Fruit fly (Drosophila melanogaster) whole organism, embryonic: Measurements from ENCODE around the gene Hpd.

ENCODE experiments used
- Ada2b ChIP-seq: fragments of 200-800 bp; sonication (Bioruptor generic); IDR thresholded peaks from 2 replicates; pipeline ENCODE4 v1.3.6; 2022; ENCODE audit warnings: missing biosample characterization, missing genetic modification characterization
- CG11456 ChIP-seq: fragments of 200-800 bp; sonication (Bioruptor generic); IDR thresholded peaks from 3 replicates; pipeline ENCODE4 v1.3.6; 2022; ENCODE audit warnings: missing biosample characterization, missing genetic modification characterization
- CG12236 ChIP-seq: fragments of 200-800 bp; sonication (Bioruptor generic); optimal IDR thresholded peaks from 2 replicates; lab custom pipeline; 2016; ENCODE audit warnings: missing biosample characterization, missing genetic modification characterization
- CG12299 ChIP-seq: fragments of 200-800 bp; sonication (Bioruptor generic); optimal IDR thresholded peaks from 2 replicates; lab custom pipeline; 2018; ENCODE audit warnings: missing biosample characterization, mild to moderate bottlenecking, missing genetic modification characterization
- CG12744 ChIP-seq: fragments of 200-800 bp; sonication (Bioruptor generic); optimal IDR thresholded peaks from 2 replicates; lab custom pipeline; 2016; ENCODE audit warnings: missing biosample characterization, missing genetic modification characterization
- CG14050 ChIP-seq: fragments of 200-800 bp; sonication (Bioruptor generic); IDR thresholded peaks from 3 replicates; pipeline ENCODE4 v1.3.6; 2022; ENCODE audit warnings: missing biosample characterization, missing genetic modification characterization
- CG14860 ChIP-seq: fragments of 200-800 bp; sonication (Bioruptor generic); IDR thresholded peaks from 3 replicates; pipeline ENCODE4 v1.3.6; 2022; ENCODE audit warnings: missing biosample characterization, missing genetic modification characterization; ENCODE audit not compliant: partially characterized antibody
- CG15073 ChIP-seq: fragments of 200-800 bp; sonication (Bioruptor generic); optimal IDR thresholded peaks from 2 replicates; lab custom pipeline; 2016; ENCODE audit warnings: missing biosample characterization, missing genetic modification characterization
- CG17359 ChIP-seq: fragments of 200-800 bp; sonication (Bioruptor generic); optimal IDR thresholded peaks from 3 replicates; lab custom pipeline; 2018; ENCODE audit warnings: missing biosample characterization, mild to moderate bottlenecking, missing genetic modification characterization, moderate library complexity
- CG2120 ChIP-seq: fragments of 200-800 bp; sonication (Bioruptor generic); optimal IDR thresholded peaks from 3 replicates; lab custom pipeline; 2016; ENCODE audit warnings: missing biosample characterization, missing genetic modification characterization
- CG3281 ChIP-seq: fragments of 200-800 bp; sonication (Bioruptor generic); optimal IDR thresholded peaks from 3 replicates; lab custom pipeline; 2017; ENCODE audit warnings: missing biosample characterization, mild to moderate bottlenecking, missing genetic modification characterization
- CG4617 ChIP-seq: fragments of 200-800 bp; sonication (Bioruptor generic); optimal IDR thresholded peaks from 3 replicates; lab custom pipeline; 2016; ENCODE audit warnings: missing biosample characterization, missing genetic modification characterization, borderline replicate concordance
- CG9609 ChIP-seq: fragments of 200-800 bp; sonication (Bioruptor generic); optimal IDR thresholded peaks from 3 replicates; lab custom pipeline; 2016; ENCODE audit warnings: missing biosample characterization, missing genetic modification characterization
- CG9797 ChIP-seq: fragments of 200-800 bp; sonication (Bioruptor generic); optimal IDR thresholded peaks from 3 replicates; lab custom pipeline; 2018; ENCODE audit warnings: missing biosample characterization, mild to moderate bottlenecking, missing genetic modification characterization
- CHES-1-like ChIP-seq: fragments of 200-800 bp; sonication (Bioruptor generic); optimal IDR thresholded peaks from 2 replicates; lab custom pipeline; 2016; ENCODE audit warnings: missing biosample characterization, missing genetic modification characterization
- Dek ChIP-seq: fragments of 200-800 bp; sonication (Bioruptor generic); optimal IDR thresholded peaks from 3 replicates; lab custom pipeline; 2019; ENCODE audit warnings: missing biosample characterization, mild to moderate bottlenecking, missing genetic modification characterization, moderate library complexity
- Dll ChIP-seq: fragments of 200-800 bp; sonication (Bioruptor generic); IDR thresholded peaks from 4 replicates; pipeline ENCODE4 v1.3.6; 2022; ENCODE audit warnings: missing biosample characterization, missing genetic modification characterization; ENCODE audit not compliant: partially characterized antibody
- E2f1 ChIP-seq: fragments of 200-800 bp; sonication (Bioruptor generic); IDR thresholded peaks from 2 replicates; pipeline ENCODE4 v1.3.6; 2022; ENCODE audit warnings: missing biosample characterization, missing genetic modification characterization
- Ets65A ChIP-seq: fragments of 200-800 bp; sonication (Bioruptor generic); peaks from one replicate; lab custom pipeline; 2016; ENCODE audit warnings: missing biosample characterization, missing genetic modification characterization
- H2.0 ChIP-seq: fragments of 200-800 bp; sonication (Bioruptor generic); IDR thresholded peaks from 2 replicates; pipeline ENCODE4 v1.3.6; 2022; ENCODE audit warnings: missing biosample characterization, missing genetic modification characterization
- HLH3B ChIP-seq: fragments of 200-800 bp; sonication (Bioruptor generic); IDR thresholded peaks from 2 replicates; pipeline ENCODE4 v1.3.6; 2022; ENCODE audit warnings: missing biosample characterization, missing genetic modification characterization
- Hey ChIP-seq: fragments of 200-800 bp; sonication (Bioruptor generic); optimal IDR thresholded peaks from 3 replicates; lab custom pipeline; 2018; ENCODE audit warnings: missing biosample characterization, mild to moderate bottlenecking, missing genetic modification characterization
- Hr78 ChIP-seq, 2 experiments: fragments of 200-800 bp in 1 of 2; fragments of >200 bp in 1 of 2; sonication (Bioruptor generic) in 1 of 2; optimal IDR thresholded peaks; 2 replicates each; lab custom pipeline; 2017 to 2019; ENCODE audit warnings: missing biosample characterization in 2 of 2, missing genetic modification characterization in 2 of 2, mild to moderate bottlenecking in 1 of 2, moderate library complexity in 1 of 2
- Hsf ChIP-seq: fragments of 200-800 bp; sonication (Bioruptor generic); optimal IDR thresholded peaks from 3 replicates; lab custom pipeline; 2016; ENCODE audit warnings: missing biosample characterization, missing genetic modification characterization
- Lim3 ChIP-seq: fragments of 200-800 bp; sonication (Bioruptor generic); IDR thresholded peaks from 2 replicates; pipeline ENCODE4 v1.3.6; 2022; ENCODE audit warnings: missing biosample characterization, missing genetic modification characterization
- Lpt ChIP-seq: fragments of >200 bp; optimal IDR thresholded peaks from 2 replicates; lab custom pipeline; 2018; ENCODE audit warnings: missing biosample characterization, missing genetic modification characterization
- Opbp ChIP-seq: fragments of 200-800 bp; sonication (Bioruptor generic); IDR thresholded peaks from 3 replicates; pipeline ENCODE4 v1.3.6; 2022; ENCODE audit warnings: missing biosample characterization, missing genetic modification characterization; ENCODE audit not compliant: partially characterized antibody
- Six4 ChIP-seq: fragments of 200-800 bp; sonication (Bioruptor generic); optimal IDR thresholded peaks from 2 replicates; lab custom pipeline; 2016; ENCODE audit warnings: missing biosample characterization, missing genetic modification characterization
- ara ChIP-seq: fragments of 200-800 bp; sonication (Bioruptor generic); IDR thresholded peaks from 2 replicates; pipeline ENCODE4 v1.3.6; 2022; ENCODE audit warnings: missing biosample characterization, missing genetic modification characterization
- cad ChIP-seq: fragments of >200 bp; optimal IDR thresholded peaks from 2 replicates; lab custom pipeline; 2017; ENCODE audit warnings: missing biosample characterization, missing genetic modification characterization
- chn ChIP-seq: fragments of 200-800 bp; sonication (Bioruptor generic); optimal IDR thresholded peaks from 2 replicates; lab custom pipeline; 2016; ENCODE audit warnings: missing biosample characterization, missing genetic modification characterization
- corto ChIP-seq: fragments of 200-800 bp; sonication (Bioruptor generic); optimal IDR thresholded peaks from 2 replicates; lab custom pipeline; 2016; ENCODE audit warnings: missing biosample characterization, mild to moderate bottlenecking, missing genetic modification characterization, moderate library complexity
- disco-r ChIP-seq: fragments of 200-800 bp; sonication (Bioruptor generic); optimal IDR thresholded peaks from 2 replicates; lab custom pipeline; 2016; ENCODE audit warnings: missing biosample characterization, missing genetic modification characterization
- ems ChIP-seq: fragments of 200-800 bp; sonication (Bioruptor generic); optimal IDR thresholded peaks from 3 replicates; lab custom pipeline; 2016; ENCODE audit warnings: missing biosample characterization, missing genetic modification characterization
- ftz-f1 ChIP-seq: fragments of 200-800 bp; sonication (Bioruptor generic); optimal IDR thresholded peaks from 2 replicates; lab custom pipeline; 2016; ENCODE audit warnings: missing biosample characterization, missing genetic modification characterization
- gem ChIP-seq: fragments of 200-800 bp; sonication (Bioruptor generic); optimal IDR thresholded peaks from 2 replicates; lab custom pipeline; 2019; ENCODE audit warnings: missing biosample characterization, mild to moderate bottlenecking, missing genetic modification characterization, moderate library complexity
- gfzf ChIP-seq: fragments of 200-800 bp; sonication (Bioruptor generic); optimal IDR thresholded peaks from 2 replicates; lab custom pipeline; 2016; ENCODE audit warnings: missing biosample characterization, mild to moderate bottlenecking, missing genetic modification characterization, moderate library complexity
- hkb ChIP-seq, 2 experiments: fragments of 200-800 bp in 1 of 2; fragments of >200 bp in 1 of 2; sonication (Bioruptor generic) in 1 of 2; IDR thresholded peaks in 1 of 2; optimal IDR thresholded peaks in 1 of 2; 2 replicates each; pipeline versions ENCODE4 v1.3.6 to Lab custom; 2017 to 2022; ENCODE audit warnings: missing biosample characterization in 1 of 2, missing genetic modification characterization in 1 of 2
- kni ChIP-seq: fragments of 200-800 bp; sonication (Bioruptor generic); optimal IDR thresholded peaks from 3 replicates; lab custom pipeline; 2017; ENCODE audit warnings: mild to moderate bottlenecking, missing biosample characterization, missing genetic modification reagents, missing genetic modification characterization
- mam ChIP-seq: fragments of 200-800 bp; sonication (Bioruptor generic); optimal IDR thresholded peaks from 3 replicates; lab custom pipeline; 2016; ENCODE audit warnings: missing biosample characterization, missing genetic modification characterization
- odd ChIP-seq: fragments of 200-800 bp; sonication (Bioruptor generic); optimal IDR thresholded peaks from 2 replicates; lab custom pipeline; 2017; ENCODE audit warnings: missing biosample characterization, mild to moderate bottlenecking, missing genetic modification characterization
- onecut ChIP-seq: fragments of 200-800 bp; sonication (Bioruptor generic); IDR thresholded peaks from 2 replicates; pipeline ENCODE4 v1.3.6; 2022; ENCODE audit warnings: missing biosample characterization, missing genetic modification characterization
- sd ChIP-seq: fragments of 200-800 bp; sonication (Bioruptor generic); optimal IDR thresholded peaks from 3 replicates; lab custom pipeline; 2018; ENCODE audit warnings: missing biosample characterization, mild to moderate bottlenecking, missing genetic modification characterization, moderate library complexity
- seq ChIP-seq: fragments of 200-800 bp; sonication (Bioruptor generic); IDR thresholded peaks from 2 replicates; pipeline ENCODE4 v1.3.6; 2022; ENCODE audit warnings: missing biosample characterization, missing genetic modification characterization
- slbo ChIP-seq: fragments of 200-800 bp; sonication (Bioruptor generic); IDR thresholded peaks from 2 replicates; pipeline ENCODE4 v1.3.6; 2022; ENCODE audit warnings: missing biosample characterization, missing genetic modification characterization
- slou ChIP-seq: fragments of 200-800 bp; sonication (Bioruptor generic); optimal IDR thresholded peaks from 3 replicates; lab custom pipeline; 2016; ENCODE audit warnings: missing biosample characterization, missing genetic modification characterization
- sob ChIP-seq: fragments of 200-800 bp; sonication (Bioruptor generic); IDR thresholded peaks from 2 replicates; pipeline ENCODE4 v1.3.6; 2022; ENCODE audit warnings: missing biosample characterization, missing genetic modification characterization
- tll ChIP-seq, 2 experiments: fragments of 200-800 bp in 1 of 2; fragments of >200 bp in 1 of 2; sonication (Bioruptor generic) in 1 of 2; optimal IDR thresholded peaks; 2 replicates each; lab custom pipeline; 2017 to 2019; ENCODE audit warnings: missing biosample characterization in 2 of 2, missing genetic modification characterization in 2 of 2, mild to moderate bottlenecking in 1 of 2, moderate library complexity in 1 of 2
- wdn ChIP-seq: fragments of 200-800 bp; sonication (Bioruptor generic); IDR thresholded peaks from 2 replicates; pipeline ENCODE4 v1.3.6; 2022; ENCODE audit warnings: missing biosample characterization, missing genetic modification characterization

The Hpd gene

DNA sequence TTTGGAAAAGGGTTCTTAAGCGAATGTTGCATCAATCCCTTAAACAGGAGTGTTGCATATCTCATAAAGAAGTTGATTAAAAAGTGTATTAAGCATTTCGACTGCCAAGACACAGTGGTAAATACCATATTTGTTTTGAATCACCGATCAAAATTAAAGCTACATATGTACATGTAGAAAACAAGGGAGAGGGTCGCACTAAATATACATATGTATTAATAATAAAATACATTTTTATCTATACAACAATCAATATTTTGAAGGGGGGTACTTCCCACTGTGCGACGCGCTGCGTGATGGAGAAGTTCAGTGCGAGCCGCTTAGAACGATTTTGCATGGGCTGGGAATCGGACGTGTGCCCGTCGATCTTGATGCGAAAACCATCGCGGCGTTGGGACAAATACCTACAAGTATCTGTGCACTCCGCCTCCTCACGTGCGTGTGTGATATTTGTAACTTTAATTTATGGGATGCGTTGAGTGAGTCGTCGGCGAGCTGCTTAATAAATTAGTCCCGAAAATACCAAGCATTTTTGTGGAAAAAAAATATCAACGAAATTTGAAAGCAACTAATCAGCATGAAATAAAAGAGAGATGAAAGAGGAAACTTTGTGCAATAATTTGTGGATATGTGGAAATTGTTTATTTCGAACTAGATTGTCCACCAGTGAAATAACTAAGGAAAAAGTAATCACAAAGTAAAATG lies 5.3 kb upstream of the Hpd start (continued):
- TF ChIP-seq onecut, result peak; percentile 75
- peak; percentile 83 for TF ChIP-seq Ets65A (GFP tag; lab: Kevin White, UChicago)
- peak; percentile 40 for TF ChIP-seq CG12299 (tag; lab: Kevin White, UChicago)
- no peak for TF ChIP-seq cad (GFP tag; lab: Kevin White, UChicago)
- TF ChIP-seq ems (GFP tag; lab: Kevin White, UChicago), result peak; percentile 56
- TF ChIP-seq CG15073 (GFP tag; lab: Kevin White, UChicago), result peak; percentile 3
- peak; percentile 65; the same call in 1 of the 2 replicates for TF ChIP-seq Lim3 (GFP tag; lab: Robert Waterston, UW)
- peak; percentile 22 for TF ChIP-seq CG4617
- no peak for TF ChIP-seq disco-r
- peak; percentile 90 for TF ChIP-seq CG17359
- no peak for TF ChIP-seq CG9797
- TF ChIP-seq ftz-f1 (GFP tag; lab: Kevin White, UChicago), result peak; percentile 3
- TF ChIP-seq CG3281 (GFP tag; lab: Kevin White, UChicago), result peak; percentile 86
- TF ChIP-seq gem (tag; lab: Kevin White, UChicago), result peak; percentile 92
- peak; percentile 94 for TF ChIP-seq Ada2b
- peak; percentile 93 for TF ChIP-seq sob (GFP tag; lab: Robert Waterston, UW)
- peak; percentile 91 for TF ChIP-seq H2.0 (GFP tag; lab: Robert Waterston, UW)
- TF ChIP-seq ara, result peak; percentile 90
- peak; percentile 44 for TF ChIP-seq mam
- TF ChIP-seq CG11456 (GFP tag; lab: Robert Waterston, UW), result peak; percentile 88
- TF ChIP-seq chn (GFP tag; lab: Kevin White, UChicago), result peak; percentile 26
- peak; percentile 92 for TF ChIP-seq sd (tag; lab: Kevin White, UChicago)
- peak; percentile 90 for TF ChIP-seq seq (GFP tag; lab: Robert Waterston, UW)
- TF ChIP-seq CG12236, result no peak
- TF ChIP-seq slbo (GFP tag; lab: Robert Waterston, UW), result peak; percentile 89
- TF ChIP-seq CG14860, result 0 out of 3 replicates have a peak, but pooled peaks have one; percentile 20
- TF ChIP-seq Dek (tag; lab: Kevin White, UChicago), result peak; percentile 66
- TF ChIP-seq E2f1 (GFP tag; lab: Robert Waterston, UW), result peak; percentile 90
- peak; percentile 7 for TF ChIP-seq CG12744 (GFP tag; lab: Kevin White, UChicago)
- TF ChIP-seq CG9609 (GFP tag; lab: Kevin White, UChicago), result peak; percentile 37
- peak; percentile 74 for TF ChIP-seq corto
- no peak for TF ChIP-seq Opbp
- TF ChIP-seq kni (GFP tag; lab: Kevin White, UChicago), result no peak
- no peak for TF ChIP-seq gfzf (GFP tag; lab: Kevin White, UChicago)
- peak; percentile 90 for TF ChIP-seq HLH3B (GFP tag; lab: Robert Waterston, UW)
- TF ChIP-seq slou, result peak; percentile 47
- peak; percentile 81 for TF ChIP-seq wdn (GFP tag; lab: Robert Waterston, UW)
- TF ChIP-seq Six4 (GFP tag; lab: Kevin White, UChicago), result peak; percentile 80
- TF ChIP-seq CG2120 (GFP tag; lab: Kevin White, UChicago), result peak; percentile 69
- peak; percentile 87 for TF ChIP-seq CG14050 (GFP tag; lab: Robert Waterston, UW)
- peak; percentile 74 for TF ChIP-seq odd (GFP tag; lab: Kevin White, UChicago)
- TF ChIP-seq CHES-1-like (GFP tag; lab: Kevin White, UChicago), result no peak
- TF ChIP-seq Dll (GFP tag; lab: Robert Waterston, UW), result no peak
- no peak for TF ChIP-seq Lpt (GFP tag; lab: Kevin White, UChicago)
- TF ChIP-seq Hey (tag; lab: Kevin White, UChicago), result no peak
- TF ChIP-seq Hsf (GFP tag; lab: Kevin White, UChicago), result peak; percentile 58
- TF ChIP-seq Hr78 (GFP tag; optimal IDR thresholded peaks at IDR 0.05; lab: Kevin White, UChicago), result peak in 1 of 2 experiments; percentile 33
- no peak for TF ChIP-seq hkb (optimal IDR thresholded peaks at IDR 0.05; lab: Kevin White, UChicago)
- peak; percentile 95 for TF ChIP-seq hkb (GFP tag; IDR thresholded peaks at IDR 0.05; lab: Robert Waterston, UW)
- no peak for TF ChIP-seq tll (GFP tag; optimal IDR thresholded peaks at IDR 0.05; lab: Kevin White, UChicago)
